Fruit fly (Drosophila melanogaster) whole organism, adult: ENCODE data around the gene cwo.
A peak's percentile ranks its signal among the peaks of the same experiment; 100 is the strongest.

ENCODE experiments used
- CG11617 ChIP-seq: fragments of 200-800 bp; sonication (Bioruptor generic); optimal IDR thresholded peaks from 2 replicates; lab custom pipeline; 2017; ENCODE audit warnings: mild to moderate bottlenecking, missing biosample characterization, missing genetic modification reagents, missing genetic modification characterization
- CG12768 ChIP-seq: fragments of 200-800 bp; sonication (Bioruptor generic); optimal IDR thresholded peaks from 2 replicates; lab custom pipeline; 2017; ENCODE audit warnings: missing biosample characterization, missing genetic modification characterization, mild to moderate bottlenecking, moderate library complexity, missing genetic modification reagents
- CG14711 ChIP-seq: fragments of 200-800 bp; sonication (Bioruptor generic); optimal IDR thresholded peaks from 2 replicates; lab custom pipeline; 2018; ENCODE audit warnings: missing biosample characterization, mild to moderate bottlenecking, missing genetic modification characterization, moderate library complexity
- CG1620 ChIP-seq: fragments of 200-800 bp; sonication (Bioruptor generic); optimal IDR thresholded peaks from 2 replicates; lab custom pipeline; 2016; ENCODE audit warnings: missing biosample characterization, missing genetic modification characterization
- CG33017 ChIP-seq: fragments of 200-800 bp; sonication (Bioruptor generic); optimal IDR thresholded peaks from 2 replicates; lab custom pipeline; 2018; ENCODE audit warnings: missing biosample characterization, mild to moderate bottlenecking, missing genetic modification characterization, moderate library complexity
- CG5204 ChIP-seq: fragments of 200-800 bp; sonication (Bioruptor generic); optimal IDR thresholded peaks from 2 replicates; lab custom pipeline; 2016; ENCODE audit warnings: missing biosample characterization, missing genetic modification characterization
- CG7045 ChIP-seq: fragments of 200-800 bp; sonication (Bioruptor generic); optimal IDR thresholded peaks from 2 replicates; lab custom pipeline; 2017; ENCODE audit warnings: missing biosample characterization, mild to moderate bottlenecking, missing genetic modification characterization
- CG7101 ChIP-seq: fragments of 200-800 bp; sonication (Bioruptor generic); optimal IDR thresholded peaks from 2 replicates; lab custom pipeline; 2018; ENCODE audit warnings: missing biosample characterization, mild to moderate bottlenecking, missing genetic modification characterization, moderate library complexity
- Clk ChIP-seq: fragments of 200-800 bp; sonication (Bioruptor generic); optimal IDR thresholded peaks from 2 replicates; lab custom pipeline; 2017; ENCODE audit warnings: missing biosample characterization, missing genetic modification characterization
- Crg-1 ChIP-seq: fragments of 200-800 bp; sonication (Bioruptor generic); optimal IDR thresholded peaks from 2 replicates; lab custom pipeline; 2016; ENCODE audit warnings: missing biosample characterization, missing genetic modification characterization
- Hr96 ChIP-seq: fragments of 200-800 bp; sonication (Bioruptor generic); optimal IDR thresholded peaks from 2 replicates; lab custom pipeline; 2016; ENCODE audit warnings: missing biosample characterization, missing genetic modification characterization
- Mnt ChIP-seq: fragments of 200-800 bp; sonication (Bioruptor generic); optimal IDR thresholded peaks from 2 replicates; lab custom pipeline; 2016; ENCODE audit warnings: missing biosample characterization, mild to moderate bottlenecking, missing genetic modification characterization
- bab1 ChIP-seq: fragments of 200-800 bp; sonication (Bioruptor generic); optimal IDR thresholded peaks from 3 replicates; lab custom pipeline; 2019; ENCODE audit warnings: missing biosample characterization, mild to moderate bottlenecking, missing genetic modification characterization, moderate library complexity
- cic ChIP-seq: fragments of 200-800 bp; sonication (Bioruptor generic); optimal IDR thresholded peaks from 2 replicates; lab custom pipeline; 2017; ENCODE audit warnings: missing biosample characterization, mild to moderate bottlenecking, missing genetic modification characterization, moderate library complexity
- cnc ChIP-seq, 2 experiments: fragments of >200 bp; optimal IDR thresholded peaks; 2 replicates each; lab custom pipeline; 2017
- kay ChIP-seq: fragments of 200-800 bp; sonication (Bioruptor generic); peaks from one replicate; lab custom pipeline; 2016; ENCODE audit warnings: missing biosample characterization, missing genetic modification characterization, borderline replicate concordance
- ovo ChIP-seq: fragments of 200-800 bp; sonication (Bioruptor generic); optimal IDR thresholded peaks from 2 replicates; lab custom pipeline; 2016; ENCODE audit warnings: missing biosample characterization, missing genetic modification characterization
- pad ChIP-seq: fragments of 200-800 bp; sonication (Bioruptor generic); optimal IDR thresholded peaks from 3 replicates; lab custom pipeline; 2017; ENCODE audit warnings: missing biosample characterization, missing genetic modification characterization, mild to moderate bottlenecking, moderate library complexity, missing genetic modification reagents
- tj ChIP-seq: fragments of 200-800 bp; sonication (Bioruptor generic); optimal IDR thresholded peaks from 3 replicates; lab custom pipeline; 2017; ENCODE audit warnings: missing biosample characterization, mild to moderate bottlenecking, missing genetic modification characterization, moderate library complexity
- toe ChIP-seq: fragments of 200-800 bp; sonication (Bioruptor generic); optimal IDR thresholded peaks from 2 replicates; lab custom pipeline; 2016; ENCODE audit warnings: missing biosample characterization, missing genetic modification characterization

Gene cwo

dm6 chr3R:10380979-10381378 lies 7.1 kb upstream of the cwo start:
- peak; percentile 16 for TF ChIP-seq Mnt (GFP tag; lab: Kevin White, UChicago)

- no peak for TF ChIP-seq CG33017
- no peak for TF ChIP-seq kay
- no peak for TF ChIP-seq tj (GFP tag; lab: Kevin White, UChicago)
Measured at dm6 chr3R:10389027-10389465, 988 bp downstream of the cwo start.

dm6 chr3R:10389877-10390468 lies 1.9 kb downstream of the cwo start:
- TF ChIP-seq CG11617 (GFP tag; lab: Kevin White, UChicago) (no peak), bab1 (GFP tag; lab: Kevin White, UChicago) (no peak), CG12768 (GFP tag; lab: Kevin White, UChicago) (no peak), CG7101 (tag; lab: Kevin White, UChicago) (no peak), tj (GFP tag; lab: Kevin White, UChicago) (no peak), ovo (GFP tag; lab: Kevin White, UChicago) (no peak), CG7045 (GFP tag; lab: Kevin White, UChicago) (no peak), Clk (no peak), CG5204 (GFP tag; lab: Kevin White, UChicago) (no peak)

dm6 chr3R:10390914-10391377 lies 2.9 kb downstream of the cwo start:
- peak; percentile 98 for TF ChIP-seq cic (GFP tag; lab: Kevin White, UChicago)
- TF ChIP-seq kay, result peak; percentile 93
- peak; percentile 62 for TF ChIP-seq CG12768 (GFP tag; lab: Kevin White, UChicago)
- peak; percentile 24 for TF ChIP-seq CG5204 (GFP tag; lab: Kevin White, UChicago)
- peak; percentile 21 for TF ChIP-seq tj (GFP tag; lab: Kevin White, UChicago)
- peak; percentile 38 for TF ChIP-seq Clk
- TF ChIP-seq Mnt (GFP tag; lab: Kevin White, UChicago), result peak; percentile 80
- TF ChIP-seq CG7101 (tag; lab: Kevin White, UChicago), result peak; percentile 76
- TF ChIP-seq CG11617 (GFP tag; lab: Kevin White, UChicago), result peak; percentile 56
- peak; percentile 77 for TF ChIP-seq CG14711 (tag; lab: Kevin White, UChicago)
- peak; percentile 76 for TF ChIP-seq CG33017
- TF ChIP-seq CG1620 (GFP tag; lab: Kevin White, UChicago), result peak; percentile 65
- TF ChIP-seq Hr96 (GFP tag; lab: Kevin White, UChicago), result peak; percentile 4
- TF ChIP-seq cnc (optimal IDR thresholded peaks at IDR 0.05; lab: Kevin White, UChicago), result no peak
- TF ChIP-seq pad (GFP tag; lab: Kevin White, UChicago), result peak; percentile 53
- no peak for TF ChIP-seq bab1 (GFP tag; lab: Kevin White, UChicago)
- peak; percentile 40 for TF ChIP-seq toe
- peak; percentile 83 for TF ChIP-seq CG7045 (GFP tag; lab: Kevin White, UChicago)
- TF ChIP-seq ovo (GFP tag; lab: Kevin White, UChicago), result peak; percentile 75
- TF ChIP-seq Crg-1 (GFP tag; lab: Kevin White, UChicago), result peak; percentile 28

dm6 chr3R:10391863-10392538 lies 3.9 kb downstream of the cwo start:
- TF ChIP-seq cic (GFP tag; lab: Kevin White, UChicago), result peak; percentile 64
- TF ChIP-seq kay, result peak; percentile 76
- TF ChIP-seq CG33017, result no peak
- TF ChIP-seq tj (GFP tag; lab: Kevin White, UChicago), result peak; percentile 29

- TF ChIP-seq kay, result no peak
- no peak for TF ChIP-seq Mnt (GFP tag; lab: Kevin White, UChicago)
- TF ChIP-seq Hr96 (GFP tag; lab: Kevin White, UChicago), result no peak
- TF ChIP-seq CG7101 (tag; lab: Kevin White, UChicago), result no peak
- TF ChIP-seq cic (GFP tag; lab: Kevin White, UChicago), result no peak
- no peak for TF ChIP-seq cnc (optimal IDR thresholded peaks at IDR 0.05; lab: Kevin White, UChicago)
- TF ChIP-seq Crg-1 (GFP tag; lab: Kevin White, UChicago), result no peak
- no peak for TF ChIP-seq CG7045 (GFP tag; lab: Kevin White, UChicago)
- no peak for TF ChIP-seq bab1 (GFP tag; lab: Kevin White, UChicago)
- TF ChIP-seq CG5204 (GFP tag; lab: Kevin White, UChicago), result no peak
- no peak for TF ChIP-seq CG1620 (GFP tag; lab: Kevin White, UChicago)
- TF ChIP-seq CG11617 (GFP tag; lab: Kevin White, UChicago), result no peak
- TF ChIP-seq ovo (GFP tag; lab: Kevin White, UChicago), result no peak
- TF ChIP-seq pad (GFP tag; lab: Kevin White, UChicago), result no peak
- TF ChIP-seq CG14711 (tag; lab: Kevin White, UChicago), result no peak
- no peak for TF ChIP-seq Clk
Measured at dm6 chr3R:10392539-10392919, 4.5 kb downstream of the cwo start.
